Fruit fly (Drosophila melanogaster): ENCODE measurements around the gene sgg.

- no peak for TF ChIP-seq usp (GFP tag; optimal IDR thresholded peaks at IDR 0.05)
- no peak for TF ChIP-seq psq (optimal IDR thresholded peaks at IDR 0.05)
- TF ChIP-seq CG8478 (optimal IDR thresholded peaks at IDR 0.05), result no peak
Measured at dm6 chrX:2684442-2684841, 50.7 kb downstream of the sgg start.

Measured in whole organism.